Worm (Caenorhabditis elegans) whole organism, L4/young adult: ENCODE data around the gene ZC302.3.

Experiments
- W03F9.2 ChIP-seq: fragments of 150-350 bp; optimal IDR thresholded peaks from 2 replicates; lab custom pipeline; 2014; ENCODE audit warnings: missing biosample characterization, missing genetic modification characterization
- him-1 ChIP-seq: sonication (generic microtip); optimal IDR thresholded peaks from 2 replicates; lab custom pipeline; 2016; ENCODE audit warnings: missing genotype, missing genetic modification reagents, missing genetic modification characterization, missing compliant biosample characterization

DNA sequence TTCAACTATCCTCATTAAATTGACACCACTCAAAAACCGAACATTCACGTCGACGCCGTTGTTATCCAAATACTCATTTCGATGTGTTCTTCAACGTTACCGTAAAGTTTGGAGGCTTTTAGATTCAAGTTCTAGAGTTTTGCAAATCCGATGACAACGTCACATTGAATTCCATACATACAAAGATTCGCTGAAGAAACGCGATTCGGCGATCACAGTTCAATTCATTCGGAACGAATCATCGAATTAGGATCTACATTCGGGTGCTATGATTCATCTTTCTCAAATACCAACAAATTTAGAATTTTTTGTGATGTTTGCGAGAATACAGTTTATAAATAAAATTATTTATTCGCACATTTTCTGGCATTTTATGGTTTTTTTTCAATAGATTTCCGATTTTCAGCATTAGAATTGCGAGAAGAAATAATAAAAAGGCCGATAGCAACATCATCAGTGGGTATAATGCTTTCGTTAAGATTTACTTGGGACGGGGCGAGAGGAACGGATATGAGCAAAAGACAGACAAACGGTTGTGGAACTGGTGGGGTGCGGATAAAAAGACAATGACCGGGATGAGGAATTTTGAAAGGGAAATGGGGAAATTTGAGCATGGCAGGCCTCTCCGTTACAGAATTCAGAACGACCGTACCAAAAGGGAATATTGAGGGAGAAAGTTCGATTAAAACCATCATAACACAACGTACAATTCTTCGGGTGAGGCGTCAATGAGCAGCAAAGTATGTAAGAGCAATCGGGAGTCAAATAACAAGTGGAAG lies 29.2 kb downstream of the ZC302.3 start:
- no peak for TF ChIP-seq him-1
- TF ChIP-seq W03F9.2 (tag; lab: Kevin White, UChicago): no peak
